Worm (Caenorhabditis elegans) whole organism, L1 larva: Measurements from ENCODE around the gene F13B12.1.

ENCODE experiments used
- Y116A8C.19 ChIP-seq: sonication (generic microtip); optimal IDR thresholded peaks from 2 replicates; lab custom pipeline; 2016; ENCODE audit warnings: missing compliant biosample characterization, missing genetic modification characterization, borderline replicate concordance
- aha-1 ChIP-seq: fragments of 150-350 bp; optimal IDR thresholded peaks from 2 replicates; lab custom pipeline; 2014; ENCODE audit warnings: missing biosample characterization, missing genetic modification characterization
- alr-1 ChIP-seq: fragments of 200-800 bp; sonication (Bioruptor generic); optimal IDR thresholded peaks from 2 replicates; lab custom pipeline; 2018; ENCODE audit warnings: borderline replicate concordance, mild to moderate bottlenecking, missing genetic modification characterization, missing compliant biosample characterization
- blmp-1 ChIP-seq: fragments of 150-350 bp; optimal IDR thresholded peaks from 2 replicates; lab custom pipeline; 2014; ENCODE audit warnings: missing biosample characterization, missing genetic modification characterization
- ceh-82 ChIP-seq, 3 experiments: fragments of 150-350 bp in 1 of 3; sonication (generic microtip) in 2 of 3; optimal IDR thresholded peaks; 2 replicates each; lab custom pipeline; 2014 to 2017; ENCODE audit warnings: missing biosample characterization in 3 of 3, missing genetic modification characterization in 3 of 3
- ceh-88 ChIP-seq: fragments of 200-800 bp; sonication (Bioruptor generic); IDR thresholded peaks from 2 replicates; pipeline ENCODE4 v1.3.6; 2022; ENCODE audit warnings: missing genetic modification characterization, missing compliant biosample characterization
- dpl-1 ChIP-seq, 3 experiments: fragments of 150-350 bp in 2 of 3; sonication (generic microtip) in 1 of 3; optimal IDR thresholded peaks; 2 replicates each; lab custom pipeline; 2014 to 2017; ENCODE audit warnings: missing biosample characterization in 3 of 3, missing genetic modification characterization in 3 of 3, missing genetic modification reagents in 3 of 3
- dsc-1 ChIP-seq: sonication (generic microtip); optimal IDR thresholded peaks from 2 replicates; lab custom pipeline; 2016; ENCODE audit warnings: mild to moderate bottlenecking, missing genetic modification characterization, missing compliant biosample characterization
- efl-1 ChIP-seq, 4 experiments: fragments of 150-350 bp; optimal IDR thresholded peaks in 3 of 4; peaks in 1 of 4; 1 replicate in 1 of 4; 2 replicates in 3 of 4; lab custom pipeline; 2014; ENCODE audit warnings: missing biosample characterization in 2 of 4, missing genetic modification characterization in 2 of 4, missing genetic modification reagents in 2 of 4
- elt-2 ChIP-seq: sonication (generic microtip); optimal IDR thresholded peaks from 2 replicates; lab custom pipeline; 2016; ENCODE audit warnings: missing genetic modification characterization, mild to moderate bottlenecking, inconsistent platforms, missing compliant biosample characterization, missing genetic modification reagents
- fkh-4 ChIP-seq: sonication (generic microtip); optimal IDR thresholded peaks from 2 replicates; lab custom pipeline; 2016; ENCODE audit warnings: missing compliant biosample characterization, missing genetic modification characterization, borderline replicate concordance
- fkh-8 ChIP-seq: sonication (generic microtip); optimal IDR thresholded peaks from 2 replicates; lab custom pipeline; 2016; ENCODE audit warnings: mild to moderate bottlenecking, missing genetic modification characterization, missing compliant biosample characterization
- hlh-17 ChIP-seq: fragments of 200-800 bp; sonication (Bioruptor generic); optimal IDR thresholded peaks from 2 replicates; lab custom pipeline; 2018; ENCODE audit warnings: missing genetic modification characterization, mild to moderate bottlenecking, missing compliant biosample characterization, moderate library complexity, borderline replicate concordance
- hlh-4 ChIP-seq: sonication (generic microtip); optimal IDR thresholded peaks from 2 replicates; lab custom pipeline; 2016; ENCODE audit warnings: mild to moderate bottlenecking, missing genetic modification characterization, missing compliant biosample characterization
- hpl-2 ChIP-seq: fragments of 150-350 bp; optimal IDR thresholded peaks from 2 replicates; lab custom pipeline; 2014; ENCODE audit warnings: missing biosample characterization, missing genetic modification reagents, missing genetic modification characterization
- irx-1 ChIP-seq: sonication (generic microtip); optimal IDR thresholded peaks from 2 replicates; lab custom pipeline; 2016; ENCODE audit warnings: missing genetic modification characterization, missing compliant biosample characterization
- isw-1 ChIP-seq: fragments of 200-800 bp; sonication (Bioruptor generic); IDR thresholded peaks from 2 replicates; pipeline ENCODE4 v1.3.6; 2022; ENCODE audit warnings: missing genetic modification characterization, missing compliant biosample characterization
- jun-1 ChIP-seq: fragments of 150-350 bp; optimal IDR thresholded peaks from 2 replicates; lab custom pipeline; 2014; ENCODE audit warnings: missing biosample characterization, missing genetic modification reagents, missing genetic modification characterization
- lin-13 ChIP-seq: fragments of 150-350 bp; optimal IDR thresholded peaks from 2 replicates; lab custom pipeline; 2014; ENCODE audit warnings: missing biosample characterization, missing genetic modification reagents, missing genetic modification characterization
- lin-35 ChIP-seq, 2 experiments: fragments of 150-350 bp; optimal IDR thresholded peaks; 2 replicates each; lab custom pipeline; 2014; ENCODE audit warnings: missing biosample characterization in 2 of 2, missing genetic modification characterization in 2 of 2, missing genetic modification reagents in 2 of 2
- mab-9 ChIP-seq: fragments of 200-800 bp; sonication (Bioruptor generic); IDR thresholded peaks from 2 replicates; pipeline ENCODE4 v1.3.6; 2022; ENCODE audit warnings: missing genetic modification reagents, missing genetic modification characterization, missing compliant biosample characterization
- mdl-1 ChIP-seq, 2 experiments: fragments of 150-350 bp; optimal IDR thresholded peaks; 2 replicates each; lab custom pipeline; 2014 to 2017; ENCODE audit warnings: missing biosample characterization in 2 of 2, missing genetic modification characterization in 2 of 2, inconsistent platforms in 1 of 2
- mef-2 ChIP-seq: fragments of 150-350 bp; optimal IDR thresholded peaks from 2 replicates; lab custom pipeline; 2014; ENCODE audit warnings: missing biosample characterization, missing genetic modification characterization
- nhr-11 ChIP-seq: fragments of 150-350 bp; optimal IDR thresholded peaks from 2 replicates; lab custom pipeline; 2014; ENCODE audit warnings: missing biosample characterization, missing genetic modification characterization
- nhr-12 ChIP-seq: sonication (generic microtip); optimal IDR thresholded peaks from 2 replicates; lab custom pipeline; 2017; ENCODE audit warnings: missing biosample characterization, missing genetic modification characterization
- nhr-19 ChIP-seq: fragments of 200-800 bp; sonication (Bioruptor generic); conservative IDR thresholded peaks from 2 replicates; pipeline ENCODE4 v1.3.6; 2022; ENCODE audit warnings: missing genetic modification characterization, missing compliant biosample characterization
- nhr-237 ChIP-seq: fragments of 150-350 bp; optimal IDR thresholded peaks from 2 replicates; lab custom pipeline; 2014; ENCODE audit warnings: missing biosample characterization, missing genetic modification characterization
- nhr-71 ChIP-seq: sonication (generic microtip); optimal IDR thresholded peaks from 2 replicates; lab custom pipeline; 2016; ENCODE audit warnings: mild to moderate bottlenecking, missing genetic modification characterization, moderate library complexity, missing compliant biosample characterization
- nhr-76 ChIP-seq: sonication (generic microtip); optimal IDR thresholded peaks from 2 replicates; lab custom pipeline; 2017; ENCODE audit warnings: missing biosample characterization, missing genetic modification characterization
- nhr-85 ChIP-seq: sonication (generic microtip); peaks from one replicate; lab custom pipeline; 2016; ENCODE audit warnings: missing genetic modification characterization, inconsistent platforms, missing compliant biosample characterization
- nhr-90 ChIP-seq: sonication (generic microtip); optimal IDR thresholded peaks from 2 replicates; lab custom pipeline; 2016; ENCODE audit warnings: mild to moderate bottlenecking, missing genetic modification characterization, missing compliant biosample characterization; ENCODE audit not compliant: poor library complexity
- pag-3 ChIP-seq: sonication (generic microtip); optimal IDR thresholded peaks from 2 replicates; lab custom pipeline; 2017; ENCODE audit warnings: missing genetic modification characterization, mild to moderate bottlenecking, missing compliant biosample characterization, antibody characterized with exemption, borderline replicate concordance; ENCODE audit not compliant: insufficient read depth
- pqm-1 ChIP-seq: sonication (generic microtip); optimal IDR thresholded peaks from 3 replicates; lab custom pipeline; 2017; ENCODE audit warnings: missing biosample characterization, missing genetic modification characterization
- rnt-1 ChIP-seq: sonication (generic microtip); optimal IDR thresholded peaks from 2 replicates; lab custom pipeline; 2016; ENCODE audit warnings: mild to moderate bottlenecking, missing genetic modification characterization, moderate library complexity, missing compliant biosample characterization
- skn-1 ChIP-seq: fragments of 150-350 bp; optimal IDR thresholded peaks from 2 replicates; lab custom pipeline; 2014; ENCODE audit warnings: missing biosample characterization, missing genetic modification characterization
- sox-4 ChIP-seq: sonication (generic microtip); optimal IDR thresholded peaks from 2 replicates; lab custom pipeline; 2016; ENCODE audit warnings: missing genetic modification characterization, missing compliant biosample characterization
- tbx-2 ChIP-seq: sonication (generic microtip); optimal IDR thresholded peaks from 2 replicates; lab custom pipeline; 2016; ENCODE audit warnings: missing genetic modification characterization, missing compliant biosample characterization
- tlp-1 ChIP-seq: fragments of 150-350 bp; optimal IDR thresholded peaks from 2 replicates; lab custom pipeline; 2014; ENCODE audit warnings: missing biosample characterization, missing genetic modification characterization
- unc-30 ChIP-seq: sonication (generic microtip); optimal IDR thresholded peaks from 2 replicates; lab custom pipeline; 2017; ENCODE audit warnings: missing biosample characterization, missing genetic modification characterization
- unc-62 ChIP-seq: fragments of 150-350 bp; optimal IDR thresholded peaks from 2 replicates; lab custom pipeline; 2014; ENCODE audit warnings: missing biosample characterization, missing genetic modification reagents, missing genetic modification characterization
- unc-86 ChIP-seq: sonication (generic microtip); optimal IDR thresholded peaks from 2 replicates; lab custom pipeline; 2016; ENCODE audit warnings: missing genetic modification characterization, missing compliant biosample characterization
- unc-98 ChIP-seq: fragments of 200-800 bp; sonication (Bioruptor generic); IDR thresholded peaks from 2 replicates; pipeline ENCODE4 v1.3.6; 2022; ENCODE audit warnings: missing genetic modification characterization, missing compliant biosample characterization
- xbp-1 ChIP-seq: sonication (generic microtip); optimal IDR thresholded peaks from 2 replicates; lab custom pipeline; 2016; ENCODE audit warnings: missing genetic modification characterization, missing compliant biosample characterization
- zag-1 ChIP-seq: fragments of 150-350 bp; optimal IDR thresholded peaks from 2 replicates; lab custom pipeline; 2014; ENCODE audit warnings: missing biosample characterization, missing genetic modification characterization
- zip-4 ChIP-seq: fragments of 200-800 bp; sonication (Bioruptor generic); optimal IDR thresholded peaks from 2 replicates; lab custom pipeline; 2018; ENCODE audit warnings: mild to moderate bottlenecking, missing genetic modification characterization, moderate library complexity, missing compliant biosample characterization
- ztf-11 ChIP-seq, 2 experiments: sonication (generic microtip); optimal IDR thresholded peaks; 2 replicates each; lab custom pipeline; 2016 to 2017; ENCODE audit warnings: missing genetic modification characterization in 2 of 2, missing biosample characterization in 1 of 2, missing compliant biosample characterization in 1 of 2
- ztf-4 ChIP-seq: fragments of 150-350 bp; optimal IDR thresholded peaks from 2 replicates; lab custom pipeline; 2014; ENCODE audit warnings: missing biosample characterization, missing genetic modification characterization

F13B12.1 gene

DNA sequence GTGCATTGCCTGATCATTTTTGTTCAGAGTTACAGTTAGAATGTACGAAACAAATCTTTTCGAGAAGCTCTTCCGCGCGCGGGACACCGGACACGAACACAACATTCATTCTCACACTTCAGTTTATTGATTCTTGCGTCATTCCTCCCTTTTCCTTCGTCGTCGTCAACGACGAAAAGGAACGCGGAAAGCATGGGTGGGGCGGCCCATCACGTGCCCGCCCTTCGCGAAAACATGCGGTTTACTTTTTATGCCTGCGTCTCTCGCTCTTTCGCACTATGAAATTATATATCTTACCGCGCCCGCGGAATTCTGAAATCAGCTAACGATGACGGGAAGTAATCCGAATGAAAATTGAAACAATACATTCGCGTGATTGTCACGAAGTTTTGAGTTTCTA, 43.8 kb downstream of the F13B12.1 start (continued):
- TF ChIP-seq unc-86 (tag; lab: Kevin White, UChicago) (peak; percentile 10), fkh-8 (tag; lab: Kevin White, UChicago) (no peak), nhr-90 (tag; lab: Kevin White, UChicago) (peak; percentile 47), ceh-82 (tag; optimal IDR thresholded peaks at IDR 0.05; lab: Kevin White, UChicago) (peak in 1 of 3 experiments; percentile 34), irx-1 (tag; lab: Kevin White, UChicago) (no peak), lin-13 (no peak), ztf-11 (tag; optimal IDR thresholded peaks at IDR 0.05; lab: Kevin White, UChicago) (peak in 1 of 2 experiments; percentile 40), isw-1 (GFP tag; lab: Robert Waterston, UW) (peak; percentile 18; the same call in 1 of the 2 replicates), nhr-71 (tag; lab: Kevin White, UChicago) (peak; percentile 74), elt-2 (peak; percentile 14), efl-1 (optimal IDR thresholded peaks at IDR 0.05; lab: Kevin White, UChicago) (peak; percentile 32 to 36), efl-1 (GFP tag; optimal IDR thresholded peaks at IDR 0.05 in 1 of 2; lab: Kevin White, UChicago) (peak; percentile 41 to 94), nhr-85 (tag; lab: Kevin White, UChicago) (peak; percentile 77), rnt-1 (tag; lab: Kevin White, UChicago) (peak; percentile 68), ztf-4 (tag; lab: Kevin White, UChicago) (peak; percentile 36), dpl-1 (GFP tag; optimal IDR thresholded peaks at IDR 0.05; lab: Kevin White, UChicago) (peak; percentile 12 to 24 (median 16)), xbp-1 (tag; lab: Kevin White, UChicago) (peak; percentile 12), lin-35 (GFP tag; optimal IDR thresholded peaks at IDR 0.05; lab: Kevin White, UChicago) (peak; percentile 9 to 67), ceh-88 (GFP tag; lab: Robert Waterston, UW) (no peak)

DNA sequence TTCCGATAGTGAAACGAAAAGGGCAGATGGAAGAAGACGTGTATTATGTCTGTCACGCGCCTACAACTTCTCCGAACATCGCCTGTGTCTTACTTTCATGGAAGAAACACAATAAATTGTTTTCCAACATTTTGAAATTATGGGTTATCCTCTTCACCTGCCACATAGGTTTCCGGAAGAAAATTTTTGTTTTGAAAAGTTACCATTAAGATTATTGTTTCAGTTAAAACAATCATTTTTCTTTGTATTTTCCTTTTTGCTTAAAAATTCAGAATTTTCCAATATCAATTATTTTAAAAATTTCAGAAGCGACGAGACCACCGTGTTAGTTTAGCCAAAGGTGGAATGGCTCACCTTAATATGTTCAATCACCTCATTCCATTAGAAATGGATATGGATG, 49.8 kb downstream of the F13B12.1 start, which contains the start of gene mask-1:
Gene mask-1, plus strand, starts transcription at position 301 of the 400 bp plus-strand sequence.
- no peak for TF ChIP-seq unc-62 (GFP tag; lab: Kevin White, UChicago)
- peak; percentile 23 for TF ChIP-seq blmp-1 (tag; lab: Kevin White, UChicago)
- no peak for TF ChIP-seq zag-1 (tag; lab: Kevin White, UChicago)
- no peak for TF ChIP-seq tbx-2
- TF ChIP-seq ztf-4 (tag; lab: Kevin White, UChicago) = no peak
- no peak for TF ChIP-seq tlp-1 (tag; lab: Kevin White, UChicago)
- no peak for TF ChIP-seq pqm-1 (tag; lab: Kevin White, UChicago)
- TF ChIP-seq dsc-1 (tag; lab: Kevin White, UChicago) = no peak

DNA sequence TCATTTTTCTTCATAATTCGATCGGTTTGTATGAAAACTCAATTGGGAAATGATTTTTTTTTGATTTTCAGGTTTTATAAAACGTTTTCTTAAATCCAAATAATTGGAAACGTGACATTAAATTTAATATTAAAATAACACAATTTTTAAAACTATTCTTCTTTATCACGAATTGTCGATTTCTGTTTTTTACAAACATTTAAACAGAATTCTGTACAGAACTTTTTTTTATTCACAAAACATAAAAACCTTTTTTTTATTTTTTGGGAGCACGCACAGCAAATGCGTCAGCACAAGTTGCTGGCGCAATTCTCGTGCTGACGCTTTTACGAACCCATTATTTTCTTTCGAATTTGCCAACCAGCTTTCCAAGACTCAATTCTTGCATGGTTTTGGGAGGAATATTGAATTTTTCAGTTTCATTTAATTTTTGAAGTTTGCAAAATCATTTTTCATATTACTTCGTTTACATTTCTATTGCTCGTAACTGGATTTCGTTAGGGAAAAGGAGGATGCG, 50.6 kb downstream of the F13B12.1 start, which contains the start of gene mpz-5:
Gene mpz-5, minus strand, starts transcription at position 51 of the 517 bp plus-strand sequence.
- TF ChIP-seq aha-1 (tag; lab: Kevin White, UChicago) (no peak), jun-1 (tag; lab: Kevin White, UChicago) (no peak), blmp-1 (tag; lab: Kevin White, UChicago) (peak; percentile 66), nhr-19 (GFP tag; lab: Robert Waterston, UW) (peak; percentile 73), mef-2 (tag; lab: Kevin White, UChicago) (peak; percentile 12), unc-30 (tag; lab: Kevin White, UChicago) (no peak), unc-86 (tag; lab: Kevin White, UChicago) (peak; percentile 61), alr-1 (no peak), fkh-4 (tag; lab: Kevin White, UChicago) (no peak), ztf-4 (tag; lab: Kevin White, UChicago) (no peak), mdl-1 (tag; optimal IDR thresholded peaks at IDR 0.05; lab: Kevin White, UChicago) (peak in 1 of 2 experiments; percentile 51), hlh-4 (tag; lab: Kevin White, UChicago) (no peak), skn-1 (tag; lab: Kevin White, UChicago) (peak; percentile 45), Y116A8C.19 (tag; lab: Kevin White, UChicago) (no peak), zip-4 (no peak), nhr-12 (tag; lab: Kevin White, UChicago) (no peak), hpl-2 (GFP tag; lab: Kevin White, UChicago) (peak; percentile 40), nhr-237 (tag; lab: Kevin White, UChicago) (no peak), dpl-1 (GFP tag; optimal IDR thresholded peaks at IDR 0.05; lab: Kevin White, UChicago) (peak; percentile 65 to 80 (median 79)), sox-4 (tag; lab: Kevin White, UChicago) (peak; percentile 37), pag-3 (tag; lab: Kevin White, UChicago) (peak; percentile 18), nhr-11 (no peak), ceh-88 (GFP tag; lab: Robert Waterston, UW) (peak; percentile 51), hlh-17 (no peak), unc-98 (no peak), lin-13 (peak; percentile 36), nhr-76 (tag; lab: Kevin White, UChicago) (no peak), mab-9 (GFP tag; lab: Robert Waterston, UW) (no peak)
